Fruit fly (Drosophila melanogaster): ENCODE results near the gene qtc.

DNA sequence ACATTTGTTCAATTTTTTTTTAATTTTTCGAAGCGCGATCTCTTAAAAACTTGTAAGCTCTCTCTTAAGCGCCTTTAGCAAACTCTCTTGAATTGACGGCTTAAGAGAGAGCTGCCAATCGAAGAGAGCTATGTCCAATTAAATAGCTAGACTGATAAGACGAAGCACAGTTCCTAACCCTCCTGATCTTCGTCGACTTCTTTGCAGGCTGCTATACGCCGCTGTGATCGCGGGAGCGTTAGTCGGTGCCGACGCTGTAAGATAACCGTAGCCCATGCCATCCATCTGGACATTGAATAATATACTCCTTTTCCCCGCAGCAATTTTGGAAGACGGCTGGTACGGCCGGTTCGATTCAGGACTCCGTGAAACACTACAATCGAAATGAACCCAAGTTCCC lies 30.1 kb upstream of the qtc start:
- no peak for TF ChIP-seq woc (GFP tag; optimal IDR thresholded peaks at IDR 0.05)
- no peak for TF ChIP-seq br (GFP tag; optimal IDR thresholded peaks at IDR 0.05)
- no peak for TF ChIP-seq N (GFP tag; optimal IDR thresholded peaks at IDR 0.05)

Data from whole organism, wandering third instar larva.